Fruit fly (Drosophila melanogaster) whole organism, embryonic: ENCODE data around the gene Gr98b.

Source experiments
- C15 ChIP-seq: fragments of 200-800 bp; sonication (Bioruptor generic); IDR thresholded peaks from 3 replicates; pipeline ENCODE4 v1.3.6; 2022; ENCODE audit warnings: missing biosample characterization, missing genetic modification characterization
- CG10209 ChIP-seq: fragments of 200-800 bp; sonication (Bioruptor generic); optimal IDR thresholded peaks from 3 replicates; lab custom pipeline; 2017; ENCODE audit warnings: missing biosample characterization, mild to moderate bottlenecking, missing genetic modification characterization, missing genetic modification reagents
- CG10565 ChIP-seq: fragments of 200-800 bp; sonication (Bioruptor generic); optimal IDR thresholded peaks from 3 replicates; lab custom pipeline; 2016; ENCODE audit warnings: missing biosample characterization, mild to moderate bottlenecking, missing genetic modification characterization
- CG11093 ChIP-seq: fragments of 200-800 bp; sonication (Bioruptor generic); IDR thresholded peaks from 3 replicates; pipeline ENCODE4 v1.3.6; 2022; ENCODE audit warnings: missing biosample characterization, missing genetic modification characterization
- CG12104 ChIP-seq: fragments of 200-800 bp; sonication (Bioruptor generic); optimal IDR thresholded peaks from 3 replicates; lab custom pipeline; 2016; ENCODE audit warnings: missing biosample characterization, missing genetic modification characterization
- CG14710 ChIP-seq: fragments of 200-800 bp; sonication (Bioruptor generic); optimal IDR thresholded peaks from 3 replicates; lab custom pipeline; 2019; ENCODE audit warnings: missing biosample characterization, mild to moderate bottlenecking, missing genetic modification characterization, moderate library complexity
- CG16779 ChIP-seq: fragments of 200-800 bp; sonication (Bioruptor generic); IDR thresholded peaks from 2 replicates; pipeline ENCODE4 v1.3.6; 2022; ENCODE audit warnings: missing biosample characterization, missing genetic modification characterization
- CG17802 ChIP-seq: fragments of 200-800 bp; sonication (Bioruptor generic); optimal IDR thresholded peaks from 2 replicates; lab custom pipeline; 2018; ENCODE audit warnings: missing biosample characterization, mild to moderate bottlenecking, missing genetic modification characterization, moderate library complexity
- CG1832 ChIP-seq: fragments of 200-800 bp; sonication (Bioruptor generic); optimal IDR thresholded peaks from 2 replicates; lab custom pipeline; 2017; ENCODE audit warnings: missing biosample characterization, mild to moderate bottlenecking, missing genetic modification characterization, inconsistent platforms
- CG2202 ChIP-seq: fragments of 200-800 bp; sonication (Bioruptor generic); optimal IDR thresholded peaks from 2 replicates; lab custom pipeline; 2018; ENCODE audit warnings: missing biosample characterization, mild to moderate bottlenecking, missing genetic modification characterization
- CG30431 ChIP-seq: fragments of 200-800 bp; sonication (Bioruptor generic); optimal IDR thresholded peaks from 2 replicates; lab custom pipeline; 2017; ENCODE audit warnings: missing biosample characterization, missing genetic modification characterization
- CG34376 ChIP-seq: fragments of 200-800 bp; sonication (Bioruptor generic); optimal IDR thresholded peaks from 2 replicates; lab custom pipeline; 2018; ENCODE audit warnings: missing biosample characterization, mild to moderate bottlenecking, missing genetic modification characterization
- CG6272 ChIP-seq: fragments of 200-800 bp; sonication (Bioruptor generic); IDR thresholded peaks from 2 replicates; pipeline ENCODE4 v1.3.6; 2022; ENCODE audit warnings: missing biosample characterization, missing genetic modification characterization
- CG6689 ChIP-seq: fragments of 200-800 bp; sonication (Bioruptor generic); IDR thresholded peaks from 2 replicates; pipeline ENCODE4 v1.3.6; 2022; ENCODE audit warnings: missing biosample characterization, missing genetic modification characterization
- CG7745 ChIP-seq: fragments of 200-800 bp; sonication (Bioruptor generic); optimal IDR thresholded peaks from 2 replicates; lab custom pipeline; 2018; ENCODE audit warnings: missing biosample characterization, mild to moderate bottlenecking, missing genetic modification characterization, moderate library complexity
- CG8944 ChIP-seq: fragments of 200-800 bp; sonication (Bioruptor generic); optimal IDR thresholded peaks from 3 replicates; lab custom pipeline; 2016; ENCODE audit warnings: missing biosample characterization, missing genetic modification characterization
- Dip2 ChIP-seq: fragments of 200-800 bp; sonication (Bioruptor generic); IDR thresholded peaks from 2 replicates; pipeline ENCODE4 v1.3.6; 2022; ENCODE audit warnings: missing biosample characterization, missing genetic modification characterization
- GATAe ChIP-seq: fragments of 200-800 bp; sonication (Bioruptor generic); conservative IDR thresholded peaks from 2 replicates; pipeline ENCODE4 v1.3.6; 2022; ENCODE audit warnings: missing biosample characterization, missing genetic modification characterization
- Gug ChIP-seq: fragments of 200-800 bp; sonication (Bioruptor generic); IDR thresholded peaks from 4 replicates; pipeline ENCODE4 v1.3.6; 2022; ENCODE audit warnings: missing biosample characterization, missing genetic modification characterization
- H2.0 ChIP-seq: fragments of 200-800 bp; sonication (Bioruptor generic); IDR thresholded peaks from 2 replicates; pipeline ENCODE4 v1.3.6; 2022; ENCODE audit warnings: missing biosample characterization, missing genetic modification characterization
- HLH4C ChIP-seq: fragments of 200-800 bp; sonication (Bioruptor generic); IDR thresholded peaks from 3 replicates; pipeline ENCODE4 v1.3.6; 2022; ENCODE audit warnings: missing biosample characterization, missing genetic modification characterization; ENCODE audit not compliant: partially characterized antibody
- Hand ChIP-seq: fragments of 200-800 bp; sonication (Bioruptor generic); optimal IDR thresholded peaks from 2 replicates; lab custom pipeline; 2017; ENCODE audit warnings: mild to moderate bottlenecking, missing biosample characterization, missing genetic modification reagents, missing genetic modification characterization
- Nf-YB ChIP-seq: fragments of 200-800 bp; sonication (Bioruptor generic); optimal IDR thresholded peaks from 3 replicates; lab custom pipeline; 2019; ENCODE audit warnings: missing biosample characterization, mild to moderate bottlenecking, missing genetic modification characterization, moderate library complexity
- NfI ChIP-seq: fragments of 200-800 bp; sonication (Bioruptor generic); optimal IDR thresholded peaks from 3 replicates; lab custom pipeline; 2018; ENCODE audit warnings: missing biosample characterization, mild to moderate bottlenecking, missing genetic modification characterization, moderate library complexity
- ap ChIP-seq: fragments of 200-800 bp; sonication (Bioruptor generic); IDR thresholded peaks from 2 replicates; pipeline ENCODE4 v1.3.6; 2022; ENCODE audit warnings: missing biosample characterization, missing genetic modification characterization
- ato ChIP-seq: fragments of 200-800 bp; sonication (Bioruptor generic); IDR thresholded peaks from 2 replicates; pipeline ENCODE4 v1.3.6; 2022; ENCODE audit warnings: missing biosample characterization, missing genetic modification characterization; ENCODE audit not compliant: partially characterized antibody
- btn ChIP-seq: fragments of 200-800 bp; sonication (Bioruptor generic); optimal IDR thresholded peaks from 2 replicates; lab custom pipeline; 2016; ENCODE audit warnings: missing biosample characterization, missing genetic modification characterization
- dati ChIP-seq: fragments of 200-800 bp; sonication (Bioruptor generic); IDR thresholded peaks from 2 replicates; pipeline ENCODE4 v1.3.6; 2022; ENCODE audit warnings: missing biosample characterization, missing genetic modification characterization
- gcm ChIP-seq: fragments of 200-800 bp; sonication (Bioruptor generic); optimal IDR thresholded peaks from 2 replicates; lab custom pipeline; 2019; ENCODE audit warnings: missing biosample characterization, mild to moderate bottlenecking, missing genetic modification characterization, moderate library complexity
- grau ChIP-seq: fragments of 200-800 bp; optimal IDR thresholded peaks from 3 replicates; lab custom pipeline; 2019; ENCODE audit warnings: missing biosample characterization, mild to moderate bottlenecking, missing genetic modification characterization, moderate library complexity
- gsb ChIP-seq: fragments of 200-800 bp; sonication (Bioruptor generic); IDR thresholded peaks from 2 replicates; pipeline ENCODE4 v1.3.6; 2022; ENCODE audit warnings: missing biosample characterization, missing genetic modification characterization
- ham ChIP-seq: fragments of 200-800 bp; sonication (Bioruptor generic); IDR thresholded peaks from 2 replicates; pipeline ENCODE4 v1.3.6; 2022; ENCODE audit warnings: missing biosample characterization, missing genetic modification characterization
- jumu ChIP-seq: fragments of 200-800 bp; sonication (Bioruptor generic); optimal IDR thresholded peaks from 3 replicates; lab custom pipeline; 2016; ENCODE audit warnings: missing biosample characterization, missing genetic modification characterization
- lilli ChIP-seq: fragments of 200-800 bp; sonication (Bioruptor generic); optimal IDR thresholded peaks from 3 replicates; lab custom pipeline; 2016; ENCODE audit warnings: missing biosample characterization, missing genetic modification characterization
- nau ChIP-seq: fragments of 200-800 bp; sonication (Bioruptor generic); optimal IDR thresholded peaks from 3 replicates; lab custom pipeline; 2017; ENCODE audit warnings: missing biosample characterization, mild to moderate bottlenecking, missing genetic modification characterization, missing genetic modification reagents
- nerfin-2 ChIP-seq: fragments of 200-800 bp; sonication (Bioruptor generic); IDR thresholded peaks from 2 replicates; pipeline ENCODE4 v1.3.6; 2022; ENCODE audit warnings: missing biosample characterization, missing genetic modification characterization; ENCODE audit not compliant: partially characterized antibody
- pan ChIP-seq, 4 experiments: fragments of >200 bp in 3 of 4; fragments of 200-800 bp in 1 of 4; sonication (Bioruptor generic) in 1 of 4; optimal IDR thresholded peaks in 3 of 4; IDR thresholded peaks in 1 of 4; 2 replicates each; pipeline versions ENCODE4 v1.3.6 to Lab custom; 2017 to 2022; ENCODE audit warnings: missing biosample characterization in 2 of 4, missing genetic modification characterization in 2 of 4, mixed read lengths in 1 of 4
- pfk ChIP-seq: fragments of 200-800 bp; sonication (Bioruptor generic); optimal IDR thresholded peaks from 2 replicates; lab custom pipeline; 2018; ENCODE audit warnings: missing biosample characterization, mild to moderate bottlenecking, missing genetic modification characterization, moderate library complexity
- pho ChIP-seq: fragments of 200-800 bp; sonication (Bioruptor generic); optimal IDR thresholded peaks from 2 replicates; lab custom pipeline; 2016; ENCODE audit warnings: missing biosample characterization, missing genetic modification characterization
- pita ChIP-seq: fragments of 200-800 bp; sonication (Bioruptor generic); optimal IDR thresholded peaks from 2 replicates; lab custom pipeline; 2017; ENCODE audit warnings: missing biosample characterization, mild to moderate bottlenecking, missing genetic modification characterization
- rib ChIP-seq: fragments of 200-800 bp; sonication (Bioruptor generic); IDR thresholded peaks from 2 replicates; pipeline ENCODE4 v1.3.6; 2022; ENCODE audit warnings: missing biosample characterization, missing genetic modification characterization
- salm ChIP-seq: fragments of 200-800 bp; sonication (Bioruptor generic); optimal IDR thresholded peaks from 2 replicates; lab custom pipeline; 2018; ENCODE audit warnings: missing biosample characterization, mild to moderate bottlenecking, missing genetic modification characterization
- scrt ChIP-seq: fragments of 200-800 bp; sonication (Bioruptor generic); optimal IDR thresholded peaks from 2 replicates; lab custom pipeline; 2018; ENCODE audit warnings: missing biosample characterization, mild to moderate bottlenecking, missing genetic modification characterization, moderate library complexity
- sens ChIP-seq: fragments of 200-800 bp; sonication (Bioruptor generic); peaks from one replicate; lab custom pipeline; 2016; ENCODE audit warnings: missing biosample characterization, missing genetic modification characterization
- shn ChIP-seq: fragments of 200-800 bp; sonication (Bioruptor generic); optimal IDR thresholded peaks from 3 replicates; lab custom pipeline; 2016; ENCODE audit warnings: missing biosample characterization, missing genetic modification characterization
- sim ChIP-seq: fragments of 200-800 bp; sonication (Bioruptor generic); IDR thresholded peaks from 2 replicates; pipeline ENCODE4 v1.3.6; 2022; ENCODE audit warnings: missing biosample characterization, missing genetic modification characterization
- tio ChIP-seq: fragments of 200-800 bp; sonication (Bioruptor generic); optimal IDR thresholded peaks from 2 replicates; lab custom pipeline; 2017; ENCODE audit warnings: missing biosample characterization, missing genetic modification characterization, inconsistent platforms
- toy ChIP-seq: fragments of 200-800 bp; sonication (Bioruptor generic); IDR thresholded peaks from 2 replicates; pipeline ENCODE4 v1.3.6; 2022; ENCODE audit warnings: missing biosample characterization, missing genetic modification characterization
- tup ChIP-seq: fragments of 200-800 bp; sonication (Bioruptor generic); optimal IDR thresholded peaks from 2 replicates; lab custom pipeline; 2016; ENCODE audit warnings: missing biosample characterization, mild to moderate bottlenecking, missing genetic modification characterization, moderate library complexity
- zen ChIP-seq: fragments of 200-800 bp; sonication (Bioruptor generic); optimal IDR thresholded peaks from 3 replicates; lab custom pipeline; 2018; ENCODE audit warnings: missing biosample characterization, mild to moderate bottlenecking, missing genetic modification characterization, moderate library complexity

Gene Gr98b

dm6 chr3R:27581890-27582487 lies 39.7 kb downstream of the Gr98b start, which contains the start of gene wdb (continued):
- TF ChIP-seq pita (GFP tag; lab: Kevin White, UChicago) (no peak), CG2202 (tag; lab: Kevin White, UChicago) (no peak), C15 (GFP tag; lab: Robert Waterston, UW) (no peak), CG6272 (GFP tag; lab: Robert Waterston, UW) (peak; percentile 33; the same call in 1 of the 2 replicates), rib (GFP tag; lab: Robert Waterston, UW) (no peak), CG10209 (peak; percentile 34), jumu (GFP tag; lab: Kevin White, UChicago) (peak; percentile 26), CG1832 (GFP tag; lab: Kevin White, UChicago) (no peak), ham (GFP tag; lab: Robert Waterston, UW) (no peak), Dip2 (GFP tag; lab: Robert Waterston, UW) (no peak), gcm (GFP tag; lab: Kevin White, UChicago) (no peak), ap (GFP tag; lab: Robert Waterston, UW) (no peak), CG14710 (no peak), CG34376 (GFP tag; lab: Kevin White, UChicago) (no peak), CG7745 (tag; lab: Kevin White, UChicago) (no peak), CG10565 (GFP tag; lab: Kevin White, UChicago) (no peak), CG30431 (GFP tag; lab: Kevin White, UChicago) (peak; percentile 24), salm (tag; lab: Kevin White, UChicago) (no peak), sim (GFP tag; lab: Robert Waterston, UW) (no peak), tio (GFP tag; lab: Kevin White, UChicago) (no peak), gsb (no peak), CG17802 (tag; lab: Kevin White, UChicago) (peak; percentile 76), HLH4C (GFP tag; lab: Robert Waterston, UW) (no peak), nau (GFP tag; lab: Kevin White, UChicago) (no peak), scrt (GFP tag; lab: Kevin White, UChicago) (no peak), CG6689 (GFP tag; lab: Robert Waterston, UW) (no peak), NfI (GFP tag; lab: Kevin White, UChicago) (peak; percentile 62), grau (tag; lab: Kevin White, UChicago) (peak; percentile 44), CG11093 (GFP tag; lab: Robert Waterston, UW) (peak; percentile 52; the same call in 2 of the 3 replicates), GATAe (GFP tag; lab: Robert Waterston, UW) (no peak), CG16779 (GFP tag; lab: Robert Waterston, UW) (no peak), toy (GFP tag; lab: Robert Waterston, UW) (no peak), lilli (GFP tag; lab: Kevin White, UChicago) (peak; percentile 73), nerfin-2 (GFP tag; lab: Robert Waterston, UW) (no peak), Gug (GFP tag; lab: Robert Waterston, UW) (peak; percentile 72), Nf-YB (GFP tag; lab: Kevin White, UChicago) (no peak), dati (GFP tag; lab: Robert Waterston, UW) (no peak), ato (GFP tag; lab: Robert Waterston, UW) (no peak), pan (optimal IDR thresholded peaks at IDR 0.05; lab: Kevin White, UChicago) (no peak), pan (GFP tag; optimal IDR thresholded peaks at IDR 0.05 in 1 of 2, IDR thresholded peaks at IDR 0.05 in 1 of 2) (no peak), pfk (GFP tag; lab: Kevin White, UChicago) (no peak), CG8944 (GFP tag; lab: Kevin White, UChicago) (peak; percentile 57), H2.0 (GFP tag; lab: Robert Waterston, UW) (no peak), tup (GFP tag; lab: Kevin White, UChicago) (no peak), Hand (GFP tag; lab: Kevin White, UChicago) (no peak), sens (GFP tag; lab: Kevin White, UChicago) (peak; percentile 81), zen (no peak), CG12104 (GFP tag; lab: Kevin White, UChicago) (no peak), btn (GFP tag; lab: Kevin White, UChicago) (no peak), shn (GFP tag; lab: Kevin White, UChicago) (peak; percentile 63), pho (GFP tag; lab: Kevin White, UChicago) (peak; percentile 63)
